Worm (Caenorhabditis elegans) whole organism, L2 larva: ENCODE data around the gene ssq-1.

Experiments used
- elt-1 ChIP-seq: fragments of 150-350 bp; optimal IDR thresholded peaks from 2 replicates; lab custom pipeline; 2014; ENCODE audit warnings: missing biosample characterization, missing genetic modification characterization
- unc-62 ChIP-seq: fragments of 150-350 bp; optimal IDR thresholded peaks from 2 replicates; lab custom pipeline; 2014; ENCODE audit warnings: missing biosample characterization, missing genetic modification reagents, missing genetic modification characterization

DNA sequence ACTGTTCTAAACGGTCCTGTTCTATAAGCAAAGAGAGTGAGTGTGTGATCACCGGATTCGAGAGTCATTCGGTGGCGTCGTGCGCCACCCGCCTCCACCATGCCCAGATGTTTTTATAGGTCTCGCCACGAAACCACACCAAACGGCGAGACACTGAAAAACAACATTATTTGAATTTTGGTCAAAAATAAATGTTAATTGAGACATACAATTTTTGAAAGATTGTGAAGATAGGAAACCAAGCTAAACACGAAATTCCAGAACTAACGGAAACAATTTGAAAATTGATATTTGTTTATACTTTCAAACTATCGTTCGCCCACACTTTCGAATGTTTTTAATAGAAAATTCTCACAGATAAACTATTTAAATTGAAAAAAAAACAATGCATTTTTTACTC is 27.9 kb upstream of the ssq-1 start, which contains the start of gene catp-6:
- TF ChIP-seq unc-62 (GFP tag; lab: Kevin White, UChicago) = no peak
- no peak for TF ChIP-seq elt-1
